Fruit fly (Drosophila melanogaster): ENCODE results near the gene fid.

The fid gene

dm6 chr3R:25969780-25970179 is at the start of gene fid:
TSS of gene fid (plus strand) at chr3R:25970080.
- TF ChIP-seq Hr83 (GFP tag; optimal IDR thresholded peaks at IDR 0.05; ENCODE audit: poor library complexity, severe bottlenecking): no peak
- TF ChIP-seq HLH106 (tag; optimal IDR thresholded peaks at IDR 0.05): no peak
- TF ChIP-seq fru (GFP tag; optimal IDR thresholded peaks at IDR 0.05): no peak

dm6 chr3R:25922534-25922933 is 47.3 kb upstream of the fid start, which contains the start of gene CG14546:
TSS of gene CG14546 (minus strand) at chr3R:25922634.
- no peak for TF ChIP-seq psq (GFP tag; optimal IDR thresholded peaks at IDR 0.05)
- no peak for TF ChIP-seq Abd-B (GFP tag; optimal IDR thresholded peaks at IDR 0.05)
- no peak for TF ChIP-seq pan (optimal IDR thresholded peaks at IDR 0.05)
- no peak for TF ChIP-seq foxo (GFP tag; optimal IDR thresholded peaks at IDR 0.05)
- no peak for TF ChIP-seq h (GFP tag; optimal IDR thresholded peaks at IDR 0.05)
- TF ChIP-seq CrebA (GFP tag; optimal IDR thresholded peaks at IDR 0.05; ENCODE audit: borderline replicate concordance): no peak
- no peak for TF ChIP-seq Dfd (GFP tag; optimal IDR thresholded peaks at IDR 0.05)
- no peak for TF ChIP-seq HLH106 (tag; optimal IDR thresholded peaks at IDR 0.05)
- no peak for TF ChIP-seq brk (GFP tag; optimal IDR thresholded peaks at IDR 0.05)
- TF ChIP-seq Rel (GFP tag; optimal IDR thresholded peaks at IDR 0.05): no peak
- no peak for TF ChIP-seq Rel (tag; optimal IDR thresholded peaks at IDR 0.05)
- TF ChIP-seq Myc (optimal IDR thresholded peaks at IDR 0.05): no peak
- no peak for TF ChIP-seq dsf (GFP tag; optimal IDR thresholded peaks at IDR 0.05; ENCODE audit: borderline replicate concordance)
- no peak for TF ChIP-seq br (GFP tag; optimal IDR thresholded peaks at IDR 0.05)
- no peak for TF ChIP-seq ey (GFP tag; optimal IDR thresholded peaks at IDR 0.05)
- no peak for TF ChIP-seq Vsx2 (GFP tag; optimal IDR thresholded peaks at IDR 0.05; ENCODE audit: partially characterized antibody)
- TF ChIP-seq sv (GFP tag; optimal IDR thresholded peaks at IDR 0.05): no peak
- TF ChIP-seq Hnf4 (GFP tag; optimal IDR thresholded peaks at IDR 0.05): no peak
- no peak for TF ChIP-seq N (GFP tag; optimal IDR thresholded peaks at IDR 0.05)
- TF ChIP-seq rgr (GFP tag; optimal IDR thresholded peaks at IDR 0.05): no peak

- TF ChIP-seq Jra (GFP tag; optimal IDR thresholded peaks at IDR 0.05) (no peak), Dfd (GFP tag; optimal IDR thresholded peaks at IDR 0.05) (peak; percentile 54), foxo (GFP tag; optimal IDR thresholded peaks at IDR 0.05) (no peak)
These were observed 28.6 kb upstream of the fid start for dm6 chr3R:25941310-25941709.

- no peak for TF ChIP-seq dmrt93B (GFP tag; optimal IDR thresholded peaks at IDR 0.05)
- peak; percentile 81 for TF ChIP-seq Dfd (GFP tag; optimal IDR thresholded peaks at IDR 0.05)
These were observed 13.8 kb upstream of the fid start, which contains the start of gene CCAP-R for dm6 chr3R:25956092-25956491. TSS of gene CCAP-R (minus strand) at chr3R:25956270.

dm6 chr3R:25958979-25959378 is 10.9 kb upstream of the fid start, which contains the start of gene CG14540:
TSS of gene CG14540 (plus strand) at chr3R:25959279.
- no peak for TF ChIP-seq Rel (GFP tag; optimal IDR thresholded peaks at IDR 0.05)
- no peak for TF ChIP-seq Rel (tag; optimal IDR thresholded peaks at IDR 0.05)
- no peak for TF ChIP-seq GATAd (GFP tag; optimal IDR thresholded peaks at IDR 0.05)
- no peak for TF ChIP-seq Myc (optimal IDR thresholded peaks at IDR 0.05)
- TF ChIP-seq HLH106 (tag; optimal IDR thresholded peaks at IDR 0.05): no peak
- TF ChIP-seq sv (GFP tag; optimal IDR thresholded peaks at IDR 0.05): no peak
- no peak for TF ChIP-seq Hnf4 (GFP tag; optimal IDR thresholded peaks at IDR 0.05)
- TF ChIP-seq jim (GFP tag; optimal IDR thresholded peaks at IDR 0.05): no peak

dm6 chr3R:25961694-25962093 is 8.2 kb upstream of the fid start, which contains the start of gene boss:
TSS of gene boss (plus strand) at chr3R:25961994.
- no peak for TF ChIP-seq tai (GFP tag; optimal IDR thresholded peaks at IDR 0.05)
- no peak for TF ChIP-seq psq (GFP tag; optimal IDR thresholded peaks at IDR 0.05)
- TF ChIP-seq foxo (GFP tag; optimal IDR thresholded peaks at IDR 0.05): no peak
- no peak for TF ChIP-seq lola (GFP tag; optimal IDR thresholded peaks at IDR 0.05)
- no peak for TF ChIP-seq dl (GFP tag; optimal IDR thresholded peaks at IDR 0.05; ENCODE audit: insufficient read depth in 1 of 2, partially characterized antibody in 2 of 2)
- no peak for TF ChIP-seq Mio (GFP tag; optimal IDR thresholded peaks at IDR 0.05)
- no peak for TF ChIP-seq dmrt93B (GFP tag; optimal IDR thresholded peaks at IDR 0.05)
- no peak for TF ChIP-seq woc (GFP tag; optimal IDR thresholded peaks at IDR 0.05)
- no peak for TF ChIP-seq fru (GFP tag; optimal IDR thresholded peaks at IDR 0.05)

Measured in whole organism, wandering third instar larva.